Fruit fly (Drosophila melanogaster) Kc167 (cell line): ENCODE measurements around the gene Lip3.

Experiments used
- Myc ChIP-seq: fragments of >200 bp; optimal IDR thresholded peaks from 2 replicates; lab custom pipeline; 2017; ENCODE audit warnings: missing external identifiers
- Sin3A ChIP-seq: fragments of >200 bp; optimal IDR thresholded peaks from 2 replicates; lab custom pipeline; 2018; ENCODE audit warnings: missing external identifiers
- h ChIP-seq: fragments of >200 bp; optimal IDR thresholded peaks from 3 replicates; lab custom pipeline; 2018; ENCODE audit warnings: missing external identifiers
- insv ChIP-seq: fragments of >200 bp; optimal IDR thresholded peaks from 3 replicates; lab custom pipeline; 2018; ENCODE audit warnings: missing external identifiers
- psq ChIP-seq: fragments of >200 bp; optimal IDR thresholded peaks from 2 replicates; lab custom pipeline; 2017; ENCODE audit warnings: missing external identifiers
- ttk ChIP-seq: sonication (Bioruptor generic); optimal IDR thresholded peaks from 2 replicates; lab custom pipeline; 2017; ENCODE audit warnings: missing external identifiers

The Lip3 gene

dm6 chr3R:13397535-13397934 is 25.8 kb upstream of the Lip3 start, which contains the start of gene CG14377:
TSS of gene CG14377 (plus strand) at chr3R:13397835.
- TF ChIP-seq Myc (lab: Kevin White, UChicago) (no peak), Sin3A (lab: Kevin White, UChicago) (no peak), ttk (lab: Kevin White, UChicago) (no peak), psq (lab: Kevin White, UChicago) (no peak), h (lab: Kevin White, UChicago) (no peak), insv (no peak)

- TF ChIP-seq insv (no peak), h (lab: Kevin White, UChicago) (no peak), psq (lab: Kevin White, UChicago) (no peak), ttk (lab: Kevin White, UChicago) (no peak), Sin3A (lab: Kevin White, UChicago) (no peak), Myc (lab: Kevin White, UChicago) (no peak)
These were observed 25.3 kb upstream of the Lip3 start, which contains the start of gene CG14374 for dm6 chr3R:13397040-13397439. TSS of gene CG14374 (minus strand) at chr3R:13397140.

dm6 chr3R:13395133-13395532 is 23.4 kb upstream of the Lip3 start, which contains the start of gene CCHa2:
TSS of gene CCHa2 (minus strand) at chr3R:13395197.
- no peak for TF ChIP-seq insv
- no peak for TF ChIP-seq psq (lab: Kevin White, UChicago)
- TF ChIP-seq ttk (lab: Kevin White, UChicago) = no peak
- no peak for TF ChIP-seq h (lab: Kevin White, UChicago)
- no peak for TF ChIP-seq Myc (lab: Kevin White, UChicago)
- no peak for TF ChIP-seq Sin3A (lab: Kevin White, UChicago)

- no peak for TF ChIP-seq h (lab: Kevin White, UChicago)
- no peak for TF ChIP-seq psq (lab: Kevin White, UChicago)
- no peak for TF ChIP-seq Sin3A (lab: Kevin White, UChicago)
- no peak for TF ChIP-seq Myc (lab: Kevin White, UChicago)
These were observed 21.3 kb upstream of the Lip3 start for dm6 chr3R:13393009-13393408.

- TF ChIP-seq psq (lab: Kevin White, UChicago) = no peak
- TF ChIP-seq h (lab: Kevin White, UChicago) = no peak
- TF ChIP-seq insv = no peak
- no peak for TF ChIP-seq Sin3A (lab: Kevin White, UChicago)
- no peak for TF ChIP-seq Myc (lab: Kevin White, UChicago)
- TF ChIP-seq ttk (lab: Kevin White, UChicago) = no peak
These were observed 18.8 kb upstream of the Lip3 start for dm6 chr3R:13390490-13390889.

dm6 chr3R:13388160-13388870 is 16.6 kb upstream of the Lip3 start, which contains the start of gene CG9799:
TSS of gene CG9799 (minus strand) at chr3R:13388709.
- TF ChIP-seq h (lab: Kevin White, UChicago) = peak; percentile 23
- no peak for TF ChIP-seq ttk (lab: Kevin White, UChicago)

- TF ChIP-seq h (lab: Kevin White, UChicago) (no peak), ttk (lab: Kevin White, UChicago) (no peak), Myc (lab: Kevin White, UChicago) (no peak)
These were observed 13.4 kb upstream of the Lip3 start for dm6 chr3R:13385105-13385504.

- TF ChIP-seq h (lab: Kevin White, UChicago) (no peak), psq (lab: Kevin White, UChicago) (no peak), insv (no peak), ttk (lab: Kevin White, UChicago) (no peak), Myc (lab: Kevin White, UChicago) (no peak), Sin3A (lab: Kevin White, UChicago) (no peak)
These were observed 11.0 kb upstream of the Lip3 start for dm6 chr3R:13382656-13383142.

- TF ChIP-seq ttk (lab: Kevin White, UChicago) (no peak), Sin3A (lab: Kevin White, UChicago) (no peak), psq (lab: Kevin White, UChicago) (no peak), Myc (lab: Kevin White, UChicago) (no peak), insv (no peak), h (lab: Kevin White, UChicago) (no peak)
These were observed 10.2 kb upstream of the Lip3 start, which contains the start of the genes mRpS21 and Droj2 for dm6 chr3R:13381744-13382435. TSS of gene mRpS21 (minus strand) at chr3R:13381809. TSS of gene Droj2 (plus strand) at chr3R:13382106.

dm6 chr3R:13379675-13380074 is 8.0 kb upstream of the Lip3 start, which contains the start of the genes CG9813 and CG8870:
TSS of gene CG9813 (minus strand) at chr3R:13379775.
TSS of gene CG8870 (plus strand) at chr3R:13379842.
- no peak for TF ChIP-seq h (lab: Kevin White, UChicago)
- no peak for TF ChIP-seq insv
- no peak for TF ChIP-seq ttk (lab: Kevin White, UChicago)
- TF ChIP-seq Sin3A (lab: Kevin White, UChicago) = no peak
- TF ChIP-seq psq (lab: Kevin White, UChicago) = no peak
- no peak for TF ChIP-seq Myc (lab: Kevin White, UChicago)

- no peak for TF ChIP-seq Sin3A (lab: Kevin White, UChicago)
- no peak for TF ChIP-seq h (lab: Kevin White, UChicago)
- no peak for TF ChIP-seq insv
- no peak for TF ChIP-seq psq (lab: Kevin White, UChicago)
- TF ChIP-seq ttk (lab: Kevin White, UChicago) = no peak
- TF ChIP-seq Myc (lab: Kevin White, UChicago) = no peak
These were observed 3.2 kb upstream of the Lip3 start for dm6 chr3R:13374913-13375312.
